Worm (Caenorhabditis elegans) whole organism, L1 larva: ENCODE data around the gene scl-12.

Experiments used
- ceh-63 ChIP-seq: fragments of 200-800 bp; sonication (Bioruptor generic); optimal IDR thresholded peaks from 2 replicates; lab custom pipeline; 2018; ENCODE audit warnings: mild to moderate bottlenecking, missing genetic modification characterization, missing compliant biosample characterization
- ceh-90 ChIP-seq: sonication (generic microtip); optimal IDR thresholded peaks from 2 replicates; lab custom pipeline; 2016; ENCODE audit warnings: missing genetic modification characterization, missing compliant biosample characterization
- dsc-1 ChIP-seq: sonication (generic microtip); optimal IDR thresholded peaks from 2 replicates; lab custom pipeline; 2016; ENCODE audit warnings: mild to moderate bottlenecking, missing genetic modification characterization, missing compliant biosample characterization
- egl-13 ChIP-seq: sonication (generic microtip); optimal IDR thresholded peaks from 2 replicates; lab custom pipeline; 2016; ENCODE audit warnings: missing genotype, missing genetic modification reagents, missing genetic modification characterization, missing compliant biosample characterization
- egl-27 ChIP-seq, 2 experiments: fragments of 150-350 bp in 1 of 2; sonication (generic microtip); optimal IDR thresholded peaks; 3 replicates each; lab custom pipeline; 2017 to 2018; ENCODE audit warnings: missing biosample characterization in 2 of 2, missing genetic modification characterization in 2 of 2, missing genetic modification reagents in 2 of 2
- fkh-4 ChIP-seq: sonication (generic microtip); optimal IDR thresholded peaks from 2 replicates; lab custom pipeline; 2016; ENCODE audit warnings: missing compliant biosample characterization, missing genetic modification characterization, borderline replicate concordance
- fkh-8 ChIP-seq: sonication (generic microtip); optimal IDR thresholded peaks from 2 replicates; lab custom pipeline; 2016; ENCODE audit warnings: mild to moderate bottlenecking, missing genetic modification characterization, missing compliant biosample characterization
- fos-1 ChIP-seq: fragments of 150-350 bp; optimal IDR thresholded peaks from 2 replicates; lab custom pipeline; 2014; ENCODE audit warnings: missing biosample characterization, missing genetic modification characterization
- hlh-17 ChIP-seq: fragments of 200-800 bp; sonication (Bioruptor generic); optimal IDR thresholded peaks from 2 replicates; lab custom pipeline; 2018; ENCODE audit warnings: missing genetic modification characterization, mild to moderate bottlenecking, missing compliant biosample characterization, moderate library complexity, borderline replicate concordance
- hlh-4 ChIP-seq: sonication (generic microtip); optimal IDR thresholded peaks from 2 replicates; lab custom pipeline; 2016; ENCODE audit warnings: mild to moderate bottlenecking, missing genetic modification characterization, missing compliant biosample characterization
- isw-1 ChIP-seq: fragments of 200-800 bp; sonication (Bioruptor generic); IDR thresholded peaks from 2 replicates; pipeline ENCODE4 v1.3.6; 2022; ENCODE audit warnings: missing genetic modification characterization, missing compliant biosample characterization
- lir-3 ChIP-seq: sonication (generic microtip); optimal IDR thresholded peaks from 2 replicates; lab custom pipeline; 2016; ENCODE audit warnings: mild to moderate bottlenecking, missing genetic modification characterization, moderate library complexity, missing compliant biosample characterization; ENCODE audit not compliant: poor library complexity
- nhr-11 ChIP-seq: fragments of 150-350 bp; optimal IDR thresholded peaks from 2 replicates; lab custom pipeline; 2014; ENCODE audit warnings: missing biosample characterization, missing genetic modification characterization
- nhr-20 ChIP-seq: sonication (generic microtip); optimal IDR thresholded peaks from 2 replicates; lab custom pipeline; 2016; ENCODE audit warnings: mild to moderate bottlenecking, missing genetic modification characterization, missing compliant biosample characterization
- nhr-47 ChIP-seq: sonication (generic microtip); optimal IDR thresholded peaks from 2 replicates; lab custom pipeline; 2016; ENCODE audit warnings: mild to moderate bottlenecking, missing genetic modification characterization, moderate library complexity, missing compliant biosample characterization
- nhr-71 ChIP-seq: sonication (generic microtip); optimal IDR thresholded peaks from 2 replicates; lab custom pipeline; 2016; ENCODE audit warnings: mild to moderate bottlenecking, missing genetic modification characterization, moderate library complexity, missing compliant biosample characterization
- rnt-1 ChIP-seq: sonication (generic microtip); optimal IDR thresholded peaks from 2 replicates; lab custom pipeline; 2016; ENCODE audit warnings: mild to moderate bottlenecking, missing genetic modification characterization, moderate library complexity, missing compliant biosample characterization
- swsn-7 ChIP-seq: sonication (generic microtip); optimal IDR thresholded peaks from 2 replicates; lab custom pipeline; 2016; ENCODE audit warnings: missing genetic modification characterization, missing compliant biosample characterization

scl-12 gene

DNA sequence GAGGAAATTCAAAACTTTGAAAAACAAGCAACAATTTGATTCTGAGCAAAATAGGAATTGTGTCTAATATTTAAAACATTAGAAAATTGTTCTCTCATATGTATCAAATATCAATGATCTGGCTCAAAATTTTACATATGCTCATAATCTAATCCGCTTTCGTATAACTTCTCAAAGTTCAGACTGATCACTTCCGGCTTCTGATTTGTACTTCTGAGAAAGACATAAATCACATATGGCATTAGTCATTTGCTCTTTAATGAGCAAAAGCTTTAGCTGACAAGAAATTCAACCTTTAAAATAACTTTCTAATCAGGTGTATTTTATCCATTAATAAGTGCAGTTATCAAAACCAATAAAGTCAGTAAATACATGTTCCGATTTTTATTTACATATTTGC is 43.5 kb downstream of the scl-12 start (continued):
- TF ChIP-seq lir-3 (tag; lab: Kevin White, UChicago) (no peak), swsn-7 (tag; lab: Kevin White, UChicago) (peak; percentile 21), nhr-20 (peak; percentile 48), isw-1 (no peak), egl-27 (tag; optimal IDR thresholded peaks at IDR 0.05; lab: Kevin White, UChicago) (no peak), fos-1 (peak; percentile 29), egl-13 (tag; lab: Kevin White, UChicago) (peak; percentile 41)

DNA sequence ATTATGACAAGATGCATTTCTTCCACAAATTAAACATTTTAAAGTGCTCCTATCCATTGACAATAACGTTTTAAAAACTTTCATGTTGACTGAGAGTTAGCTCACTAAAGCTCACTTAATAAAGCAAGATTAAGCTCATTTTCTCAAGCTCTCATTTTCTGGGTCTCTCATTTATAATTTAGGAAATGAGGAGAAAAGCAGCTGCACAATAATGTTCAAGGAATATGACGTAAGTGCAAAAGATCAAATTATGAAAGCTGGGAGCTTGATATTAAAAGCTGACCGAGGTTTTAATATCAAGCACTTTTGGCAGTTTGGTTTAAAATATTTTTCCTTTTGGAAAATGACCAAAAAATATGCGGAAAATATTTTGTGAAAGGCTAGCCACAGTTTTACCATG is 45.4 kb downstream of the scl-12 start, which contains the start of gene nhr-188:
Gene nhr-188 (minus strand): TSS at position 84 of the 400 bp plus-strand sequence.
- TF ChIP-seq nhr-71: peak; percentile 45
- TF ChIP-seq fkh-4: no peak
- peak; percentile 86 for TF ChIP-seq dsc-1 (tag; lab: Kevin White, UChicago)
- TF ChIP-seq fkh-8 (tag; lab: Kevin White, UChicago): peak; percentile 72
- TF ChIP-seq rnt-1 (tag; lab: Kevin White, UChicago): no peak
- TF ChIP-seq hlh-17 (GFP tag; lab: Kevin White, UChicago): no peak
- peak; percentile 43 for TF ChIP-seq nhr-47 (tag; lab: Kevin White, UChicago)

DNA sequence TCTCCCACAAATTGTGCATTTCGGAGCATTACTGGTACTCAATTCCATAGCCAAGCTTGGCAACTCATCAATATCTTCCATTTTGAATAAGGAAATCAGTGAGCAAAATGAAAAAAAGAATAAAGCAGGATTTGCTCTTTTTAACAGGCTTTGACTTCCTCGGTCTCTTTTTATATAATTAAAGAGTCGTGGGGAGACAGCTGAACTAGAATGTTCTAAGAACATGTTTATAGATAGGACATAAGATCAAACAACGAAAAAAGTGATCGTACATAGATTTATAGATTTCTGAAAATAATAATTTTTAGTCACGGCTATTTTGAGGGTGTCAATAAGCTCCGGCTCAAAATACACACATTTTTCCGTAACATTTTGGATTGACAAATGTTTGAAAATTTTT is 47.7 kb downstream of the scl-12 start, which contains the start of gene nhr-189:
Gene nhr-189 (minus strand): TSS at position 121 of the 400 bp plus-strand sequence.
- TF ChIP-seq ceh-63 (GFP tag; lab: Kevin White, UChicago): no peak
- TF ChIP-seq nhr-47 (tag; lab: Kevin White, UChicago): peak; percentile 12
- peak; percentile 62 for TF ChIP-seq dsc-1 (tag; lab: Kevin White, UChicago)
- peak; percentile 18 for TF ChIP-seq hlh-4 (tag; lab: Kevin White, UChicago)
- TF ChIP-seq nhr-71: peak; percentile 32
- TF ChIP-seq fkh-8 (tag; lab: Kevin White, UChicago): peak; percentile 69
- TF ChIP-seq ceh-90 (tag; lab: Kevin White, UChicago): no peak

DNA sequence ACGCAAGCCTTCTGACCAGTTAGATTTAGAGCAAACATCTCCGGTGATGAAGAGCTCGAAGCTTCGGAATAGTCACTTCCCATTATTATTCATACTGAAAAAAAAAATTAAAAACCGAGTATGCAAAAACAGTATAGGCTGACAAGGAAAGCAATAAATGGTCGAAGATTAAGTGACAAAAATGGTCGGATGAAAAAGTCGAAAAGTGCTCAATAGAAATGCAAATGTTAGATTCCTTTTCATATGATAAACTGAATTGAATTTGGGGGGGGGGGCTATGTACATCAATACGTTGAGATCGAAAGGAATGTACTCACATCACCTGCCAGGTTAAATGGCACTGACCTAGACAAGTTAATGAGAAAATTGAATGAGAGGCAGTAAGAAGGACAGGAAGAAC is 50.5 kb downstream of the scl-12 start, which contains the start of gene nhr-187:
Gene nhr-187 (minus strand): TSS at position 101 of the 400 bp plus-strand sequence.
- TF ChIP-seq nhr-11 (tag; lab: Kevin White, UChicago): no peak
